Fruit fly (Drosophila melanogaster) whole organism, embryonic: ENCODE data around the gene CG33523.

ENCODE experiments used
- Atf3 ChIP-seq: fragments of 200-800 bp; sonication (Bioruptor generic); optimal IDR thresholded peaks from 3 replicates; lab custom pipeline; 2016; ENCODE audit warnings: missing biosample characterization, missing genetic modification characterization
- CG11504 ChIP-seq: fragments of 200-800 bp; sonication (Bioruptor generic); optimal IDR thresholded peaks from 3 replicates; lab custom pipeline; 2019; ENCODE audit warnings: missing biosample characterization, mild to moderate bottlenecking, missing genetic modification characterization, moderate library complexity
- CG12104 ChIP-seq: fragments of 200-800 bp; sonication (Bioruptor generic); optimal IDR thresholded peaks from 3 replicates; lab custom pipeline; 2016; ENCODE audit warnings: missing biosample characterization, missing genetic modification characterization
- CG12659 ChIP-seq: fragments of 200-800 bp; sonication (Bioruptor generic); optimal IDR thresholded peaks from 3 replicates; lab custom pipeline; 2017; ENCODE audit warnings: mild to moderate bottlenecking, missing biosample characterization, missing genetic modification reagents, missing genetic modification characterization
- CG1603 ChIP-seq: fragments of 200-800 bp; sonication (Bioruptor generic); optimal IDR thresholded peaks from 2 replicates; lab custom pipeline; 2019; ENCODE audit warnings: missing biosample characterization, mild to moderate bottlenecking, missing genetic modification characterization, moderate library complexity
- CG16815 ChIP-seq: fragments of 200-800 bp; sonication (Bioruptor generic); optimal IDR thresholded peaks from 3 replicates; lab custom pipeline; 2017; ENCODE audit warnings: missing biosample characterization, mild to moderate bottlenecking, missing genetic modification characterization
- CG18262 ChIP-seq: fragments of 200-800 bp; optimal IDR thresholded peaks from 3 replicates; lab custom pipeline; 2019; ENCODE audit warnings: missing biosample characterization, mild to moderate bottlenecking, missing genetic modification characterization, moderate library complexity
- CG1832 ChIP-seq: fragments of 200-800 bp; sonication (Bioruptor generic); optimal IDR thresholded peaks from 2 replicates; lab custom pipeline; 2017; ENCODE audit warnings: missing biosample characterization, mild to moderate bottlenecking, missing genetic modification characterization, inconsistent platforms
- CG18619 ChIP-seq: fragments of 200-800 bp; sonication (Bioruptor generic); optimal IDR thresholded peaks from 3 replicates; lab custom pipeline; 2017; ENCODE audit warnings: missing biosample characterization, mild to moderate bottlenecking, missing genetic modification characterization
- CG3407 ChIP-seq: fragments of 200-800 bp; sonication (Bioruptor generic); optimal IDR thresholded peaks from 2 replicates; lab custom pipeline; 2018; ENCODE audit warnings: missing biosample characterization, mild to moderate bottlenecking, missing genetic modification characterization
- CG42726 ChIP-seq: fragments of 200-800 bp; sonication (Bioruptor generic); IDR thresholded peaks from 2 replicates; pipeline ENCODE4 v1.3.6; 2022; ENCODE audit warnings: missing biosample characterization, missing genetic modification characterization; ENCODE audit not compliant: partially characterized antibody
- CG4730 ChIP-seq: fragments of 200-800 bp; sonication (Bioruptor generic); IDR thresholded peaks from 2 replicates; pipeline ENCODE4 v1.3.6; 2022; ENCODE audit warnings: missing biosample characterization, missing genetic modification characterization
- CG9932 ChIP-seq: fragments of 200-800 bp; sonication (Bioruptor generic); IDR thresholded peaks from 2 replicates; pipeline ENCODE4 v1.3.6; 2022; ENCODE audit warnings: missing biosample characterization, missing genetic modification characterization
- D ChIP-seq, 2 experiments: fragments of 200-800 bp in 1 of 2; fragments of >200 bp in 1 of 2; sonication (Bioruptor generic) in 1 of 2; optimal IDR thresholded peaks; 2 replicates in 1 of 2; 3 replicates in 1 of 2; lab custom pipeline; 2017; ENCODE audit warnings: mild to moderate bottlenecking in 1 of 2, missing biosample characterization in 1 of 2, missing genetic modification characterization in 1 of 2, missing genetic modification reagents in 1 of 2
- E2f2 ChIP-seq: fragments of 200-800 bp; sonication (Bioruptor generic); IDR thresholded peaks from 2 replicates; pipeline ENCODE4 v1.3.6; 2022; ENCODE audit warnings: missing biosample characterization, missing genetic modification characterization
- Fer1 ChIP-seq: fragments of 200-800 bp; sonication (Bioruptor generic); optimal IDR thresholded peaks from 2 replicates; lab custom pipeline; 2017; ENCODE audit warnings: missing biosample characterization, mild to moderate bottlenecking, missing genetic modification characterization
- Gsc ChIP-seq: fragments of 200-800 bp; sonication (Bioruptor generic); IDR thresholded peaks from 2 replicates; pipeline ENCODE4 v1.3.6; 2022; ENCODE audit warnings: missing biosample characterization, missing genetic modification characterization
- H15 ChIP-seq: fragments of 200-800 bp; sonication (Bioruptor generic); IDR thresholded peaks from 3 replicates; pipeline ENCODE4 v1.3.6; 2022; ENCODE audit warnings: missing biosample characterization, missing genetic modification characterization
- Hand ChIP-seq: fragments of 200-800 bp; sonication (Bioruptor generic); optimal IDR thresholded peaks from 2 replicates; lab custom pipeline; 2017; ENCODE audit warnings: mild to moderate bottlenecking, missing biosample characterization, missing genetic modification reagents, missing genetic modification characterization
- Hey ChIP-seq: fragments of 200-800 bp; sonication (Bioruptor generic); optimal IDR thresholded peaks from 3 replicates; lab custom pipeline; 2018; ENCODE audit warnings: missing biosample characterization, mild to moderate bottlenecking, missing genetic modification characterization
- MESR4 ChIP-seq: fragments of 200-800 bp; sonication (Bioruptor generic); optimal IDR thresholded peaks from 2 replicates; lab custom pipeline; 2018; ENCODE audit warnings: missing biosample characterization, mild to moderate bottlenecking, missing genetic modification characterization, moderate library complexity
- NC2β ChIP-seq: fragments of 200-800 bp; sonication (Bioruptor generic); optimal IDR thresholded peaks from 2 replicates; lab custom pipeline; 2016; ENCODE audit warnings: missing biosample characterization, missing genetic modification characterization
- Nf-YC ChIP-seq: fragments of 200-800 bp; optimal IDR thresholded peaks from 3 replicates; lab custom pipeline; 2019; ENCODE audit warnings: missing biosample characterization, mild to moderate bottlenecking, missing genetic modification characterization, moderate library complexity
- Oli ChIP-seq: fragments of 200-800 bp; sonication (Bioruptor generic); optimal IDR thresholded peaks from 2 replicates; lab custom pipeline; 2018; ENCODE audit warnings: missing biosample characterization, mild to moderate bottlenecking, missing genetic modification characterization, moderate library complexity
- Opbp ChIP-seq: fragments of 200-800 bp; sonication (Bioruptor generic); IDR thresholded peaks from 3 replicates; pipeline ENCODE4 v1.3.6; 2022; ENCODE audit warnings: missing biosample characterization, missing genetic modification characterization; ENCODE audit not compliant: partially characterized antibody
- PHDP ChIP-seq: fragments of 200-800 bp; sonication (Bioruptor generic); optimal IDR thresholded peaks from 3 replicates; lab custom pipeline; 2018; ENCODE audit warnings: missing biosample characterization, mild to moderate bottlenecking, missing genetic modification characterization, moderate library complexity
- Rfx ChIP-seq: fragments of 200-800 bp; sonication (Bioruptor generic); IDR thresholded peaks from 2 replicates; pipeline ENCODE4 v1.3.6; 2022; ENCODE audit warnings: missing biosample characterization, missing genetic modification characterization
- Tbp ChIP-seq: fragments of >200 bp; optimal IDR thresholded peaks from 2 replicates; lab custom pipeline; 2018; ENCODE audit warnings: missing biosample characterization, missing genetic modification characterization
- Xbp1 ChIP-seq: fragments of 200-800 bp; sonication (Bioruptor generic); optimal IDR thresholded peaks from 3 replicates; lab custom pipeline; 2016; ENCODE audit warnings: missing biosample characterization, mild to moderate bottlenecking, missing genetic modification characterization
- ap ChIP-seq: fragments of 200-800 bp; sonication (Bioruptor generic); IDR thresholded peaks from 2 replicates; pipeline ENCODE4 v1.3.6; 2022; ENCODE audit warnings: missing biosample characterization, missing genetic modification characterization
- az2 ChIP-seq: fragments of 200-800 bp; sonication (Bioruptor generic); optimal IDR thresholded peaks from 3 replicates; lab custom pipeline; 2016; ENCODE audit warnings: missing biosample characterization, missing genetic modification characterization
- bsh ChIP-seq, 2 experiments: fragments of 200-800 bp; sonication (Bioruptor generic); optimal IDR thresholded peaks; 2 replicates each; lab custom pipeline; 2017 to 2018; ENCODE audit warnings: mild to moderate bottlenecking in 2 of 2, missing biosample characterization in 2 of 2, missing genetic modification characterization in 2 of 2, moderate library complexity in 1 of 2
- chif ChIP-seq, 2 experiments: fragments of 200-800 bp; sonication (Bioruptor generic); optimal IDR thresholded peaks; 3 replicates each; lab custom pipeline; 2016; ENCODE audit warnings: missing biosample characterization in 2 of 2, missing genetic modification characterization in 2 of 2
- crc ChIP-seq: fragments of 200-800 bp; sonication (Bioruptor generic); optimal IDR thresholded peaks from 2 replicates; lab custom pipeline; 2016; ENCODE audit warnings: missing biosample characterization, missing genetic modification characterization
- crp ChIP-seq, 2 experiments: fragments of 200-800 bp; sonication (Bioruptor generic); optimal IDR thresholded peaks; 2 replicates in 1 of 2; 3 replicates in 1 of 2; lab custom pipeline; 2017; ENCODE audit warnings: missing biosample characterization in 2 of 2, missing genetic modification characterization in 2 of 2, mild to moderate bottlenecking in 1 of 2, moderate library complexity in 1 of 2
- dmrt11E ChIP-seq: fragments of 200-800 bp; sonication (Bioruptor generic); optimal IDR thresholded peaks from 3 replicates; lab custom pipeline; 2018; ENCODE audit warnings: missing biosample characterization, mild to moderate bottlenecking, missing genetic modification characterization, moderate library complexity
- dysf ChIP-seq: fragments of 200-800 bp; sonication (Bioruptor generic); IDR thresholded peaks from 3 replicates; pipeline ENCODE4 v1.3.6; 2022; ENCODE audit warnings: missing biosample characterization, missing genetic modification characterization
- fd102C ChIP-seq: fragments of 200-800 bp; sonication (Bioruptor generic); optimal IDR thresholded peaks from 2 replicates; lab custom pipeline; 2018; ENCODE audit warnings: missing biosample characterization, mild to moderate bottlenecking, missing genetic modification characterization, moderate library complexity
- gem ChIP-seq: fragments of 200-800 bp; sonication (Bioruptor generic); optimal IDR thresholded peaks from 2 replicates; lab custom pipeline; 2019; ENCODE audit warnings: missing biosample characterization, mild to moderate bottlenecking, missing genetic modification characterization, moderate library complexity
- gsb-n ChIP-seq: fragments of 200-800 bp; sonication (Bioruptor generic); optimal IDR thresholded peaks from 3 replicates; lab custom pipeline; 2018; ENCODE audit warnings: missing biosample characterization, mild to moderate bottlenecking, missing genetic modification characterization
- insv ChIP-seq, 2 experiments: fragments of 200-800 bp; sonication (Bioruptor generic); optimal IDR thresholded peaks; 3 replicates each; lab custom pipeline; 2016 to 2018; ENCODE audit warnings: missing biosample characterization in 2 of 2, missing genetic modification characterization in 2 of 2
- kay ChIP-seq: fragments of 200-800 bp; sonication (Bioruptor generic); optimal IDR thresholded peaks from 2 replicates; lab custom pipeline; 2016; ENCODE audit warnings: missing biosample characterization, missing genetic modification characterization
- maf-S ChIP-seq: fragments of 200-800 bp; sonication (Bioruptor generic); optimal IDR thresholded peaks from 2 replicates; lab custom pipeline; 2016; ENCODE audit warnings: missing biosample characterization, missing genetic modification characterization
- nerfin-1 ChIP-seq: fragments of 200-800 bp; sonication (Bioruptor generic); optimal IDR thresholded peaks from 3 replicates; lab custom pipeline; 2019; ENCODE audit warnings: missing biosample characterization, mild to moderate bottlenecking, missing genetic modification characterization, moderate library complexity
- oc ChIP-seq: fragments of 200-800 bp; sonication (Bioruptor generic); optimal IDR thresholded peaks from 2 replicates; lab custom pipeline; 2018; ENCODE audit warnings: missing biosample characterization, mild to moderate bottlenecking, missing genetic modification characterization, moderate library complexity
- phol ChIP-seq: fragments of 200-800 bp; sonication (Bioruptor generic); optimal IDR thresholded peaks from 3 replicates; lab custom pipeline; 2018; ENCODE audit warnings: missing biosample characterization, mild to moderate bottlenecking, missing genetic modification characterization, moderate library complexity
- trh ChIP-seq: fragments of 200-800 bp; sonication (Bioruptor generic); optimal IDR thresholded peaks from 2 replicates; lab custom pipeline; 2016; ENCODE audit warnings: missing biosample characterization, missing genetic modification characterization

CG33523 gene

DNA sequence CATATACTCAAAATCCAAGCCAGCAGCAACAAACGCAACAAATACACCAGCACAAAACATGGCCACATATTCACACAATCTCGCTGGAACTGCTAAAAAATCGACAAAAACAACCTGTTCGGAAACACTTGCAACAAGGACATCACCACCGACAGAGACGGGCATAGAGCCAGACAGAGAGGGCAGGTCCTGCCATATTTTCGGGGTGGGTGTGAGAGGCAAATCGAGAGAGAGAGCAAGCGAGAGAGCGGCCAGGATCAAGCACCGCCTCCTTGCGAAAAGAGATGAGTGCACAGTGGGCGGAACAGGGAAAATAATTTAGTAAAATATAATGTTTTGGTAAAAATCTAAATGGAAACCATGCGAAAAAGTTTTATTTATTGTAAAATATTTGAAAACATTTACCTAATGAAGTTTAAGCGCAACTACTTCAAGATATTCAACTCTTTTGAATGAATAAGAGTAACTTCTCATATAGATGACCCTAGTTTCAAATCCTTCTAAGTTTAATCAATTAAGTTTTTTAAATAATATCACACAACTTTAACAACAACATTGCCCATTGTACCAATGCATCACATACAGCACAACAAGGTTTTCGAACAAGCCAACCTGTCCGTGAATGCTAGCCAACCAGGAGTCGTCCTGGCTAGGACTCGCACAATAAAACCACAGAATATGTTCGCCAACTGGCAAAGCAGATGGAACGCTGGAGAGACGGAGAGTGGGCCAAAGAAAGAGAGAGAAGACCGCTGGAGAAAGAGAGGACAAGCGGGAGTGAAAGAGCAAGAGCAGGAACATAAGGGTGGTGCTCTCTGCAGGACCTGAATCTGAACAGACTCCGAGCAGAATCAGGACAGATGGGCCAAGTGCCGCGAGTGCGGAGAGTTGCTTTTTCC is 42.1 kb upstream of the CG33523 start:
- no peak for TF ChIP-seq Opbp (GFP tag; lab: Robert Waterston, UW)
- TF ChIP-seq Gsc (GFP tag; lab: Robert Waterston, UW) = no peak
- peak; percentile 13 for TF ChIP-seq CG3407
- peak; percentile 36 for TF ChIP-seq crc (GFP tag; lab: Kevin White, UChicago)
- no peak for TF ChIP-seq Hey (tag; lab: Kevin White, UChicago)
- 0 out of 2 replicates have a peak, but pooled peaks have one; percentile 22 for TF ChIP-seq CG42726 (GFP tag; lab: Robert Waterston, UW)
- peak; percentile 73 for TF ChIP-seq dmrt11E
- peak; percentile 8 for TF ChIP-seq maf-S (GFP tag; lab: Kevin White, UChicago)
- TF ChIP-seq trh (GFP tag; lab: Kevin White, UChicago) = peak; percentile 7
- TF ChIP-seq nerfin-1 = no peak
- TF ChIP-seq az2 (GFP tag; lab: Kevin White, UChicago) = peak; percentile 64
- TF ChIP-seq PHDP = no peak
- 0 out of 3 replicates have a peak, but pooled peaks have one; percentile 16 for TF ChIP-seq dysf (GFP tag; lab: Robert Waterston, UW)
- TF ChIP-seq oc (tag; lab: Kevin White, UChicago) = peak; percentile 7
- peak in 1 of 2 experiments; percentile 91 for TF ChIP-seq insv (GFP tag; optimal IDR thresholded peaks at IDR 0.05; lab: Kevin White, UChicago)
- TF ChIP-seq gem (tag; lab: Kevin White, UChicago) = peak; percentile 77
- TF ChIP-seq CG4730 (GFP tag; lab: Robert Waterston, UW) = no peak
- TF ChIP-seq chif (GFP tag; optimal IDR thresholded peaks at IDR 0.05; lab: Kevin White, UChicago) = peak; percentile 50 to 63
- TF ChIP-seq phol (tag; lab: Kevin White, UChicago) = peak; percentile 14
- TF ChIP-seq E2f2 = peak; percentile 53; the same call in 1 of the 2 replicates
- no peak for TF ChIP-seq Fer1 (GFP tag; lab: Kevin White, UChicago)
- TF ChIP-seq D (optimal IDR thresholded peaks at IDR 0.05; lab: Kevin White, UChicago) = no peak
- peak; percentile 15 for TF ChIP-seq D (GFP tag; optimal IDR thresholded peaks at IDR 0.05; lab: Kevin White, UChicago)
- TF ChIP-seq gsb-n (tag; lab: Kevin White, UChicago) = peak; percentile 9
- TF ChIP-seq CG9932 (GFP tag; lab: Robert Waterston, UW) = no peak
- TF ChIP-seq CG1603 (tag; lab: Kevin White, UChicago) = peak; percentile 13
- peak; percentile 87 for TF ChIP-seq Nf-YC (tag; lab: Kevin White, UChicago)
- TF ChIP-seq Tbp = no peak
- TF ChIP-seq CG1832 (GFP tag; lab: Kevin White, UChicago) = peak; percentile 86
- TF ChIP-seq crp (GFP tag; optimal IDR thresholded peaks at IDR 0.05; lab: Kevin White, UChicago) = peak in 1 of 2 experiments; percentile 7
- peak; percentile 70 for TF ChIP-seq CG11504
- TF ChIP-seq CG18262 = peak; percentile 41
- TF ChIP-seq MESR4 (GFP tag; lab: Kevin White, UChicago) = no peak
- TF ChIP-seq CG18619 (GFP tag; lab: Kevin White, UChicago) = peak; percentile 54
- peak; percentile 43 for TF ChIP-seq CG12104 (GFP tag; lab: Kevin White, UChicago)
- peak; percentile 68 for TF ChIP-seq CG12659 (GFP tag; lab: Kevin White, UChicago)
- TF ChIP-seq ap = peak; percentile 53; the same call in 1 of the 2 replicates
- TF ChIP-seq bsh (GFP tag; optimal IDR thresholded peaks at IDR 0.05; lab: Kevin White, UChicago) = peak in 1 of 2 experiments; percentile 60
- peak; percentile 53 for TF ChIP-seq Hand (GFP tag; lab: Kevin White, UChicago)
- peak; percentile 45 for TF ChIP-seq CG16815 (GFP tag; lab: Kevin White, UChicago)
- TF ChIP-seq kay (GFP tag; lab: Kevin White, UChicago) = peak; percentile 10
- peak; percentile 30 for TF ChIP-seq fd102C
- no peak for TF ChIP-seq H15 (GFP tag; lab: Robert Waterston, UW)
- peak; percentile 47 for TF ChIP-seq Atf3 (GFP tag; lab: Kevin White, UChicago)
- TF ChIP-seq Xbp1 (GFP tag; lab: Kevin White, UChicago) = peak; percentile 66
- peak; percentile 59 for TF ChIP-seq NC2β (GFP tag; lab: Kevin White, UChicago)
- TF ChIP-seq Oli (tag; lab: Kevin White, UChicago) = peak; percentile 71
- TF ChIP-seq Rfx (GFP tag; lab: Robert Waterston, UW) = no peak
